Worm (Caenorhabditis elegans) whole organism, young adult: ENCODE measurements around the gene cyn-8.

Experiments
- B0019.2 ChIP-seq: fragments of 200-800 bp; sonication (Bioruptor generic); conservative IDR thresholded peaks from 2 replicates; pipeline ENCODE4 v1.3.6; 2022; ENCODE audit warnings: missing genetic modification reagents, missing genetic modification characterization, missing compliant biosample characterization
- B0261.1 ChIP-seq: sonication (generic microtip); optimal IDR thresholded peaks from 2 replicates; lab custom pipeline; 2016; ENCODE audit warnings: mild to moderate bottlenecking, missing genetic modification characterization, moderate library complexity, missing compliant biosample characterization
- C06A6.2 ChIP-seq: fragments of 200-800 bp; sonication (Bioruptor generic); conservative IDR thresholded peaks from 2 replicates; pipeline ENCODE4 v1.3.6; 2022; ENCODE audit warnings: missing genetic modification characterization, missing compliant biosample characterization
- D2030.7 ChIP-seq: fragments of 200-800 bp; sonication (Bioruptor generic); IDR thresholded peaks from 2 replicates; pipeline ENCODE4 v1.3.6; 2022; ENCODE audit warnings: missing genetic modification reagents, missing genetic modification characterization, missing compliant biosample characterization
- F23B12.7 ChIP-seq: sonication (generic microtip); optimal IDR thresholded peaks from 2 replicates; lab custom pipeline; 2017; ENCODE audit warnings: missing genetic modification characterization, mild to moderate bottlenecking, missing compliant biosample characterization, antibody characterized with exemption, moderate library complexity; ENCODE audit not compliant: insufficient read depth
- F57A8.1 ChIP-seq: fragments of 200-800 bp; sonication (Bioruptor generic); optimal IDR thresholded peaks from 2 replicates; lab custom pipeline; 2018; ENCODE audit warnings: mild to moderate bottlenecking, missing genetic modification characterization, moderate library complexity, missing compliant biosample characterization
- T26A5.8 ChIP-seq: sonication (generic microtip); optimal IDR thresholded peaks from 2 replicates; lab custom pipeline; 2016; ENCODE audit warnings: missing genetic modification characterization, missing compliant biosample characterization
- Y56A3A.18 ChIP-seq: fragments of 200-800 bp; sonication (Bioruptor generic); IDR thresholded peaks from 2 replicates; pipeline ENCODE4 v1.3.6; 2022; ENCODE audit warnings: missing genetic modification reagents, missing genetic modification characterization, missing compliant biosample characterization
- ZK185.1 ChIP-seq: sonication (generic microtip); optimal IDR thresholded peaks from 2 replicates; lab custom pipeline; 2016; ENCODE audit warnings: mild to moderate bottlenecking, missing genetic modification characterization, missing compliant biosample characterization; ENCODE audit not compliant: poor library complexity, severe bottlenecking
- ceh-27 ChIP-seq: fragments of 200-800 bp; sonication (Bioruptor generic); optimal IDR thresholded peaks from 2 replicates; lab custom pipeline; 2018; ENCODE audit warnings: mild to moderate bottlenecking, missing genetic modification characterization, moderate library complexity, missing compliant biosample characterization
- egrh-3 ChIP-seq: fragments of 200-800 bp; sonication (Bioruptor generic); IDR thresholded peaks from 2 replicates; pipeline ENCODE4 v1.3.6; 2022; ENCODE audit warnings: missing genetic modification reagents, missing genetic modification characterization, missing compliant biosample characterization
- him-1 ChIP-seq: sonication (generic microtip); optimal IDR thresholded peaks from 2 replicates; lab custom pipeline; 2016; ENCODE audit warnings: missing genotype, missing genetic modification reagents, missing genetic modification characterization, missing compliant biosample characterization
- hmg-1.2 ChIP-seq: fragments of 200-800 bp; sonication (Bioruptor generic); IDR thresholded peaks from 2 replicates; pipeline ENCODE4 v1.3.6; 2022; ENCODE audit warnings: missing genetic modification reagents, missing genetic modification characterization, missing compliant biosample characterization
- let-607 ChIP-seq, 2 experiments: fragments of 200-800 bp in 1 of 2; sonication (Bioruptor generic) in 1 of 2; sonication (generic microtip) in 1 of 2; optimal IDR thresholded peaks; 2 replicates each; lab custom pipeline; 2016 to 2018; ENCODE audit warnings: mild to moderate bottlenecking in 2 of 2, missing compliant biosample characterization in 2 of 2, missing genetic modification characterization in 2 of 2, moderate library complexity in 2 of 2, missing genotype in 1 of 2
- lir-1 ChIP-seq: fragments of 200-800 bp; sonication (Bioruptor generic); conservative IDR thresholded peaks from 2 replicates; pipeline ENCODE4 v1.3.6; 2022; ENCODE audit warnings: missing genetic modification reagents, missing genetic modification characterization, missing compliant biosample characterization
- madf-10 ChIP-seq: sonication (generic microtip); optimal IDR thresholded peaks from 2 replicates; lab custom pipeline; 2016; ENCODE audit warnings: mild to moderate bottlenecking, missing genetic modification characterization, missing compliant biosample characterization
- madf-6 ChIP-seq: fragments of 200-800 bp; sonication (Bioruptor generic); IDR thresholded peaks from 2 replicates; pipeline ENCODE4 v1.3.6; 2022; ENCODE audit warnings: missing genetic modification reagents, missing genetic modification characterization, missing compliant biosample characterization
- mel-28 ChIP-seq: sonication (generic microtip); optimal IDR thresholded peaks from 2 replicates; lab custom pipeline; 2016; ENCODE audit warnings: borderline replicate concordance, mild to moderate bottlenecking, missing genetic modification characterization, missing compliant biosample characterization
- mes-4 ChIP-seq: sonication (generic microtip); optimal IDR thresholded peaks from 2 replicates; lab custom pipeline; 2016; ENCODE audit warnings: missing genotype, missing genetic modification characterization, missing compliant biosample characterization
- nfyb-1 ChIP-seq: fragments of 200-800 bp; sonication (Bioruptor generic); IDR thresholded peaks from 2 replicates; pipeline ENCODE4 v1.3.6; 2022; ENCODE audit warnings: missing genetic modification reagents, missing genetic modification characterization, missing compliant biosample characterization
- nhr-27 ChIP-seq: fragments of 200-800 bp; sonication (Bioruptor generic); optimal IDR thresholded peaks from 2 replicates; lab custom pipeline; 2018; ENCODE audit warnings: mild to moderate bottlenecking, missing genetic modification characterization, moderate library complexity, missing compliant biosample characterization
- pha-4 ChIP-seq: fragments of 150-350 bp; sonication (generic microtip); optimal IDR thresholded peaks from 2 replicates; lab custom pipeline; 2014; ENCODE audit warnings: missing biosample characterization, missing genetic modification reagents, missing genetic modification characterization
- rec-8 ChIP-seq, 2 experiments: sonication (generic microtip); optimal IDR thresholded peaks; 2 replicates each; lab custom pipeline; 2016; ENCODE audit warnings: mild to moderate bottlenecking in 2 of 2, missing genetic modification characterization in 2 of 2, missing genetic modification reagents in 2 of 2, missing genotype in 2 of 2, missing biosample characterization in 1 of 2, missing compliant biosample characterization in 1 of 2, moderate library complexity in 1 of 2
- sdz-38 ChIP-seq: sonication (generic microtip); optimal IDR thresholded peaks from 2 replicates; lab custom pipeline; 2016; ENCODE audit warnings: missing genotype, missing genetic modification characterization, missing compliant biosample characterization
- snpc-1.3 ChIP-seq: sonication (generic microtip); optimal IDR thresholded peaks from 2 replicates; lab custom pipeline; 2017; ENCODE audit warnings: missing genetic modification characterization, mild to moderate bottlenecking, missing compliant biosample characterization, antibody characterized with exemption, moderate library complexity, missing genotype, missing genetic modification reagents; ENCODE audit not compliant: insufficient read depth
- snpc-3.4 ChIP-seq: sonication (generic microtip); optimal IDR thresholded peaks from 2 replicates; lab custom pipeline; 2017; ENCODE audit warnings: missing genetic modification characterization, mild to moderate bottlenecking, missing compliant biosample characterization, antibody characterized with exemption, moderate library complexity, missing genotype, missing genetic modification reagents
- zfh-2 ChIP-seq: fragments of 200-800 bp; sonication (Bioruptor generic); conservative IDR thresholded peaks from 2 replicates; pipeline ENCODE4 v1.3.6; 2022; ENCODE audit warnings: missing genetic modification reagents, missing genetic modification characterization, missing compliant biosample characterization
- ztf-18 ChIP-seq: sonication (generic microtip); optimal IDR thresholded peaks from 2 replicates; lab custom pipeline; 2016; ENCODE audit warnings: missing genotype, mild to moderate bottlenecking, missing genetic modification characterization, missing compliant biosample characterization
- ztf-3 ChIP-seq: fragments of 200-800 bp; sonication (Bioruptor generic); optimal IDR thresholded peaks from 2 replicates; lab custom pipeline; 2018; ENCODE audit warnings: mild to moderate bottlenecking, missing genetic modification characterization, missing compliant biosample characterization

cyn-8 gene

ce11 chrX:8955808-8956207, 44.7 kb downstream of the cyn-8 start (continued):
- TF ChIP-seq ZK185.1 (tag; lab: Kevin White, UChicago) (no peak), snpc-3.4 (tag; lab: Kevin White, UChicago) (peak; percentile 13), B0019.2 (no peak), ceh-27 (GFP tag; lab: Kevin White, UChicago) (no peak), mes-4 (peak; percentile 9), rec-8 (tag; optimal IDR thresholded peaks at IDR 0.05; lab: Kevin White, UChicago) (peak in 1 of 2 experiments; percentile 36), T26A5.8 (no peak), Y56A3A.18 (GFP tag; lab: Robert Waterston, UW) (no peak), hmg-1.2 (GFP tag; lab: Robert Waterston, UW) (no peak; the same call in 1 of the 2 replicates), F57A8.1 (GFP tag; lab: Kevin White, UChicago) (no peak), him-1 (tag; lab: Kevin White, UChicago) (no peak), let-607 (tag; optimal IDR thresholded peaks at IDR 0.05; lab: Kevin White, UChicago) (no peak)

- TF ChIP-seq Y56A3A.18 (GFP tag; lab: Robert Waterston, UW): no peak
These were observed 46.9 kb downstream of the cyn-8 start for ce11 chrX:8957974-8958373.

- TF ChIP-seq sdz-38 (tag; lab: Kevin White, UChicago) (no peak), pha-4 (tag; lab: Kevin White, UChicago) (no peak), nfyb-1 (no peak), B0261.1 (tag; lab: Kevin White, UChicago) (no peak), egrh-3 (GFP tag; lab: Robert Waterston, UW) (no peak), madf-6 (GFP tag; lab: Robert Waterston, UW) (no peak), mel-28 (tag; lab: Kevin White, UChicago) (no peak), lir-1 (GFP tag; lab: Robert Waterston, UW) (no peak), D2030.7 (no peak), madf-10 (tag; lab: Kevin White, UChicago) (no peak), snpc-1.3 (no peak), nhr-27 (tag; lab: Kevin White, UChicago) (no peak), C06A6.2 (GFP tag; lab: Robert Waterston, UW) (no peak), ztf-18 (tag; lab: Kevin White, UChicago) (no peak), zfh-2 (GFP tag; lab: Robert Waterston, UW) (no peak)
These were observed 50.2 kb downstream of the cyn-8 start, which contains the start of gene aexr-3 for ce11 chrX:8961120-8961834. Gene aexr-3, minus strand, starts transcription at chrX:8961170.

ce11 chrX:8963469-8963868, 52.4 kb downstream of the cyn-8 start:
- TF ChIP-seq ztf-3 (GFP tag; lab: Kevin White, UChicago): no peak
- no peak for TF ChIP-seq F23B12.7
